Worm (Caenorhabditis elegans) whole organism, mixed stage, embryonic: ENCODE results near the gene melo-1.

Source experiments
- M03D4.4 ChIP-seq: sonication (generic microtip); optimal IDR thresholded peaks from 2 replicates; lab custom pipeline; 2017; ENCODE audit warnings: mild to moderate bottlenecking, missing genetic modification characterization, missing compliant biosample characterization
- bed-3 ChIP-seq: fragments of 200-800 bp; sonication (Bioruptor generic); optimal IDR thresholded peaks from 3 replicates; lab custom pipeline; 2018; ENCODE audit warnings: mild to moderate bottlenecking, missing genetic modification characterization, moderate library complexity, missing compliant biosample characterization
- blmp-1 ChIP-seq: fragments of 150-350 bp; optimal IDR thresholded peaks from 2 replicates; lab custom pipeline; 2014; ENCODE audit warnings: missing biosample characterization, missing genetic modification characterization
- ceh-39 ChIP-seq: fragments of 150-350 bp; optimal IDR thresholded peaks from 2 replicates; lab custom pipeline; 2014; ENCODE audit warnings: missing biosample characterization, missing genetic modification characterization
- ceh-43 ChIP-seq: fragments of 200-800 bp; sonication (Bioruptor generic); optimal IDR thresholded peaks from 2 replicates; lab custom pipeline; 2018; ENCODE audit warnings: mild to moderate bottlenecking, missing genetic modification characterization, moderate library complexity, missing compliant biosample characterization
- ceh-83 ChIP-seq: fragments of 200-800 bp; sonication (Bioruptor generic); optimal IDR thresholded peaks from 2 replicates; lab custom pipeline; 2018; ENCODE audit warnings: mild to moderate bottlenecking, missing genetic modification characterization, missing compliant biosample characterization
- ces-1 ChIP-seq: fragments of 150-350 bp; optimal IDR thresholded peaks from 2 replicates; lab custom pipeline; 2014; ENCODE audit warnings: missing biosample characterization, missing genetic modification reagents, missing genetic modification characterization
- cnd-1 ChIP-seq: fragments of 200-800 bp; sonication (Bioruptor generic); optimal IDR thresholded peaks from 2 replicates; lab custom pipeline; 2018; ENCODE audit warnings: mild to moderate bottlenecking, missing genetic modification characterization, missing compliant biosample characterization
- elt-1 ChIP-seq: sonication (generic microtip); optimal IDR thresholded peaks from 2 replicates; lab custom pipeline; 2017; ENCODE audit warnings: missing genetic modification characterization, mild to moderate bottlenecking, missing compliant biosample characterization, antibody characterized with exemption, moderate library complexity, borderline replicate concordance; ENCODE audit not compliant: insufficient read depth
- flh-1 ChIP-seq: fragments of 200-800 bp; sonication (Bioruptor generic); optimal IDR thresholded peaks from 2 replicates; lab custom pipeline; 2018; ENCODE audit warnings: mild to moderate bottlenecking, missing genetic modification characterization, moderate library complexity, missing compliant biosample characterization
- hlh-1 ChIP-seq: fragments of 150-350 bp; optimal IDR thresholded peaks from 2 replicates; lab custom pipeline; 2014; ENCODE audit warnings: missing biosample characterization, missing genetic modification reagents, missing genetic modification characterization
- lin-13 ChIP-seq: fragments of 150-350 bp; optimal IDR thresholded peaks from 2 replicates; lab custom pipeline; 2014; ENCODE audit warnings: missing biosample characterization, missing genetic modification characterization
- lin-32 ChIP-seq: fragments of 200-800 bp; sonication (Bioruptor generic); optimal IDR thresholded peaks from 2 replicates; lab custom pipeline; 2018; ENCODE audit warnings: mild to moderate bottlenecking, missing genetic modification characterization, missing compliant biosample characterization
- lsy-2 ChIP-seq: fragments of 150-350 bp; optimal IDR thresholded peaks from 2 replicates; lab custom pipeline; 2014; ENCODE audit warnings: missing biosample characterization, missing genetic modification characterization
- mab-5 ChIP-seq: fragments of 150-350 bp; optimal IDR thresholded peaks from 2 replicates; lab custom pipeline; 2014; ENCODE audit warnings: missing biosample characterization, missing genetic modification characterization
- mep-1 ChIP-seq: fragments of 150-350 bp; optimal IDR thresholded peaks from 2 replicates; lab custom pipeline; 2017; ENCODE audit warnings: missing biosample characterization, missing genetic modification reagents, missing genetic modification characterization, inconsistent platforms
- mls-2 ChIP-seq: sonication (generic microtip); optimal IDR thresholded peaks from 2 replicates; lab custom pipeline; 2016; ENCODE audit warnings: mild to moderate bottlenecking, missing genetic modification characterization, moderate library complexity, missing compliant biosample characterization
- nhr-2 ChIP-seq: fragments of 150-350 bp; optimal IDR thresholded peaks from 2 replicates; lab custom pipeline; 2014; ENCODE audit warnings: missing biosample characterization, missing genetic modification characterization
- nhr-237 ChIP-seq: fragments of 150-350 bp; optimal IDR thresholded peaks from 2 replicates; lab custom pipeline; 2014; ENCODE audit warnings: missing biosample characterization, missing genetic modification characterization
- nhr-28 ChIP-seq: fragments of 150-350 bp; optimal IDR thresholded peaks from 2 replicates; lab custom pipeline; 2014; ENCODE audit warnings: missing biosample characterization, missing genetic modification characterization
- nhr-76 ChIP-seq: sonication (generic microtip); optimal IDR thresholded peaks from 2 replicates; lab custom pipeline; 2017; ENCODE audit warnings: missing biosample characterization, missing genetic modification characterization
- pha-4 ChIP-seq: fragments of 150-350 bp; optimal IDR thresholded peaks from 2 replicates; lab custom pipeline; 2018; ENCODE audit warnings: missing biosample characterization, missing genetic modification reagents, missing genetic modification characterization
- sem-2 ChIP-seq: fragments of 200-800 bp; sonication (Bioruptor generic); optimal IDR thresholded peaks from 2 replicates; lab custom pipeline; 2018; ENCODE audit warnings: mild to moderate bottlenecking, missing genetic modification characterization, missing compliant biosample characterization
- snpc-4 ChIP-seq: fragments of 150-350 bp; optimal IDR thresholded peaks from 2 replicates; lab custom pipeline; 2014; ENCODE audit warnings: missing biosample characterization, missing genetic modification characterization
- sptf-1 ChIP-seq: sonication (generic microtip); optimal IDR thresholded peaks from 2 replicates; lab custom pipeline; 2017; ENCODE audit warnings: mild to moderate bottlenecking, missing genetic modification characterization, moderate library complexity, missing compliant biosample characterization
- tbx-8 ChIP-seq: fragments of 200-800 bp; sonication (Bioruptor generic); optimal IDR thresholded peaks from 2 replicates; lab custom pipeline; 2018; ENCODE audit warnings: mild to moderate bottlenecking, missing genetic modification characterization, moderate library complexity, missing compliant biosample characterization
- unc-120 ChIP-seq: sonication (generic microtip); optimal IDR thresholded peaks from 2 replicates; lab custom pipeline; 2017; ENCODE audit warnings: missing genetic modification characterization, missing compliant biosample characterization; ENCODE audit not compliant: poor library complexity, severe bottlenecking
- unc-39 ChIP-seq: fragments of 150-350 bp; optimal IDR thresholded peaks from 2 replicates; lab custom pipeline; 2014; ENCODE audit warnings: missing biosample characterization, missing genetic modification characterization
- unc-62 ChIP-seq: fragments of 150-350 bp; optimal IDR thresholded peaks from 2 replicates; lab custom pipeline; 2014; ENCODE audit warnings: missing biosample characterization, missing genetic modification reagents, missing genetic modification characterization
- zip-8 ChIP-seq: fragments of 150-350 bp; optimal IDR thresholded peaks from 2 replicates; lab custom pipeline; 2014; ENCODE audit warnings: missing biosample characterization, missing genetic modification characterization
- ztf-11 ChIP-seq: fragments of 150-350 bp; optimal IDR thresholded peaks from 2 replicates; lab custom pipeline; 2014; ENCODE audit warnings: missing biosample characterization, missing genetic modification characterization

The melo-1 gene

DNA sequence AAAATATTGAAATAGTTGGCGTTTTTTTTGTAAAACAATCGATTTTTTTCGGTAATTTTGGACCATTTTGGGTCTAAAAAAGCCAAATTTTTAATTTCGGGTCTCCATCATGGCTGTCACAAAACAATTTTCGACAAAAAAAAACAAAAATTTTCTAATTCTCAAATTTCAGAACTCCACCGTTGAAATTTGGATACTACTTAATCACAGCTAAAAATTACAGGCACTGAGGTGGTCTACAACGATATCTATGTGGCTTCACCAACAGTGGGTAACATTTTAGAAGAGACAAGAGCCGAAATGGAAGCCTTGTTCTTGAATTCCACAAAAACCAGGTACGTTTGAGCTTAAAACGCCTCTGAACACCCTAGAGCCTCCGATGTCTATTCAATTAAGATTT lies 15.5 kb downstream of the melo-1 start, which contains the start of gene Y57G11C.1142:
Y57G11C.1142 (plus strand) TSS at position 301 of the 400 bp plus-strand sequence.
- TF ChIP-seq mep-1 (tag; lab: Kevin White, UChicago): no peak
- no peak for TF ChIP-seq blmp-1 (tag; lab: Kevin White, UChicago)
- no peak for TF ChIP-seq zip-8 (tag; lab: Kevin White, UChicago)
- no peak for TF ChIP-seq cnd-1 (tag; lab: Kevin White, UChicago)
- TF ChIP-seq unc-39 (tag; lab: Kevin White, UChicago): no peak
- no peak for TF ChIP-seq ceh-83 (GFP tag; lab: Kevin White, UChicago)
- TF ChIP-seq pha-4 (tag; lab: Kevin White, UChicago): no peak
- TF ChIP-seq unc-62 (GFP tag; lab: Kevin White, UChicago): no peak

DNA sequence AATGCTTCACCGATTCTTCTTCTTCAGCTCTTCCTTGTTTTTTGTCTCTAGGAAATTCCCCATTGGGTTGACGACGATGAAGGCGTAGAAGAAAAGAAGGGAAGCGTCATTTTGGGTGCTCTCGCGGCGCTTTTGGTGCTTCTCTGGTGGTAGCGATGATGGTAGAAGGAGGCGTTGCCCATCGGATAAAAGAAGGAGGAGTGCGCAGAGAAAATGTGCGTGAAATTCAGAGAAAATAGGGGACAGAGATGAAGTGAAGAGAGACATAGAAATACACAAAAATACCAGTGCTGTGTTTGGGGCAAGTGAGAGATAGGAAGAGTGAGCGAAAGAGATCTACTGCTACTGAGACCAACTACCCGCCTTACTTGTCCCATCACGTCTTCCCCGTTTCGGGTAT lies 20.1 kb downstream of the melo-1 start, which contains the start of gene oig-5:
oig-5 (plus strand) TSS at position 301 of the 400 bp plus-strand sequence.
- TF ChIP-seq mab-5 (no peak), snpc-4 (tag; lab: Kevin White, UChicago) (no peak), M03D4.4 (tag; lab: Kevin White, UChicago) (no peak), ceh-83 (GFP tag; lab: Kevin White, UChicago) (no peak), mep-1 (tag; lab: Kevin White, UChicago) (no peak), ces-1 (no peak), unc-39 (tag; lab: Kevin White, UChicago) (no peak), nhr-2 (tag; lab: Kevin White, UChicago) (no peak), bed-3 (GFP tag; lab: Kevin White, UChicago) (no peak), hlh-1 (tag; lab: Kevin White, UChicago) (no peak), lsy-2 (no peak), pha-4 (tag; lab: Kevin White, UChicago) (no peak), lin-32 (GFP tag; lab: Kevin White, UChicago) (no peak)
- TF ChIP-seq, all 35 proteins: peak for 0

DNA sequence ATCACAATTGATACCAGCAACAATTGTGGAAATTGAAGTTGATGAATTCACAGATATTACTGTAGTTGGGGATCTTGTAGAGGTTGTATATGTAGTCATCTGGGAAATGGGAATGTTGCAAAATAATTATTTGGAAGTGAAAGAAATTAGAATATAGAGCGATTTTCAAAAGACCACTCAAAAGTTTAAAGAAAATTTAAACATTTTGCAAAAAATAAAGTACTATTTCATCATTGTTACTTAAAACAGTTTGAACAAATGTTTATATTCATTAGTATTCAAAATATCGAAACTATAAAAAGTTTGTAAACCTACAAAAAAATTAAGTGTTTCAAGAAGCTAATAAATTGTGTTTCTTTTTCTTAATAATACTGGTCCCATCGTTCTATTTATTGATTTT lies 29.5 kb downstream of the melo-1 start, which contains the start of gene Y57G11C.46:
Y57G11C.46 (minus strand) TSS at position 101 of the 400 bp plus-strand sequence.
- TF ChIP-seq ceh-39 (tag; lab: Kevin White, UChicago): no peak
- TF ChIP-seq sem-2 (GFP tag; lab: Kevin White, UChicago): no peak
- no peak for TF ChIP-seq lsy-2
- no peak for TF ChIP-seq blmp-1 (tag; lab: Kevin White, UChicago)
- no peak for TF ChIP-seq bed-3 (GFP tag; lab: Kevin White, UChicago)
- TF ChIP-seq nhr-2 (tag; lab: Kevin White, UChicago): no peak
- no peak for TF ChIP-seq pha-4 (tag; lab: Kevin White, UChicago)
- TF ChIP-seq nhr-76 (tag; lab: Kevin White, UChicago): no peak
- TF ChIP-seq nhr-237 (tag; lab: Kevin White, UChicago): no peak
- no peak for TF ChIP-seq M03D4.4 (tag; lab: Kevin White, UChicago)
- no peak for TF ChIP-seq sptf-1 (tag; lab: Kevin White, UChicago)
- TF ChIP-seq ztf-11 (tag; lab: Kevin White, UChicago): no peak
- TF ChIP-seq nhr-28: no peak
- no peak for TF ChIP-seq tbx-8 (GFP tag; lab: Kevin White, UChicago)
- TF ChIP-seq unc-120 (tag; lab: Kevin White, UChicago): no peak
- no peak for TF ChIP-seq unc-39 (tag; lab: Kevin White, UChicago)
- no peak for TF ChIP-seq elt-1 (tag; lab: Kevin White, UChicago)
- TF ChIP-seq mep-1 (tag; lab: Kevin White, UChicago): no peak

DNA sequence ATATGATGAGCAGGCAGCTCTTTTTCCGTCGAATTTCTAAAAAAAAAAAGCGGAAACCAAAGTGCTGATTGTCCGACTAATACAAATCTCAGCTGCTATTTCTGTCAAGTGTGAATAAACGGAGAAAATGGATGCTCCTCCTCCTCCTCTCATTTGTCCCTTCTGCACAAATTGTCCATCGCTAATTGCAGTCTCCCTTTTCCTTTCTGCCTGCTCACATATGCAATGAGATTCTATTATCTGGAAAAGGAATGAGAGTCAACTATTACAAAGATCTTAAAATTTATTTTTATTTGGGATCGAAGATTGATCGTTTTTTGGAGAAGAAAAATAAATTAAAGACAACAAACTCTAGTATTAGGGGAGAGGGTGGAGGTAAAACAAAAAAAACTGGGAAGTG lies 35.4 kb downstream of the melo-1 start:
- TF ChIP-seq flh-1: no peak
- TF ChIP-seq ces-1: peak; percentile 37

DNA sequence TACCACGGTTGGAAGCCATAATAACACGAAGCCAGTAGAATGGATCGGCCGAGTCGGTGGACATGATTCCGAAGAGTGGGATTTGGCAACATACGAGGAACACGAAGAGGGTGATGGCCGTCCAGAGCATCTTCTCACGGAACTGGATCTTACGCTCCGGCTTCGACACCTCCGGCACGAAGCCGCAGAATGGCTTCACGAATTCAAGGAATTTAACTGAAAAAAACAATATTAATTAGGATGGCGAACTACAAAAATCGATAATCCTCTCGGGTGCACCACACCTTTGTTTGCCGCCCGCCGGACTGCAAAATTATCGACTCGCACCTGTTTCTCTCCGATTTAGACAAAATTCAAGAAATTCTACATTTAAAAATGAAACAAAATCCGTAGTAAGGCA lies 37.4 kb downstream of the melo-1 start:
- TF ChIP-seq ztf-11 (tag; lab: Kevin White, UChicago) (no peak), bed-3 (GFP tag; lab: Kevin White, UChicago) (no peak), blmp-1 (tag; lab: Kevin White, UChicago) (no peak), mls-2 (tag; lab: Kevin White, UChicago) (no peak), mep-1 (tag; lab: Kevin White, UChicago) (no peak), cnd-1 (tag; lab: Kevin White, UChicago) (no peak), lin-32 (GFP tag; lab: Kevin White, UChicago) (no peak), nhr-76 (tag; lab: Kevin White, UChicago) (no peak), lin-13 (no peak), ceh-43 (GFP tag; lab: Kevin White, UChicago) (no peak), lsy-2 (no peak), zip-8 (tag; lab: Kevin White, UChicago) (no peak), snpc-4 (tag; lab: Kevin White, UChicago) (no peak), ceh-39 (tag; lab: Kevin White, UChicago) (no peak), hlh-1 (tag; lab: Kevin White, UChicago) (no peak), unc-39 (tag; lab: Kevin White, UChicago) (no peak), ceh-83 (GFP tag; lab: Kevin White, UChicago) (no peak)
